Fruit fly (Drosophila melanogaster) whole organism, embryonic: ENCODE measurements around the gene CG44005.

Experiments
- Asciz ChIP-seq: fragments of 200-800 bp; sonication (Bioruptor generic); optimal IDR thresholded peaks from 2 replicates; lab custom pipeline; 2017; ENCODE audit warnings: missing biosample characterization, mild to moderate bottlenecking, missing genetic modification characterization, missing genetic modification reagents
- Awh ChIP-seq: fragments of 200-800 bp; sonication (Bioruptor generic); IDR thresholded peaks from 2 replicates; pipeline ENCODE4, ENCODE4 v1.3.6; 2022; ENCODE audit warnings: missing biosample characterization, missing genetic modification characterization
- CG10979 ChIP-seq: fragments of 200-800 bp; sonication (Bioruptor generic); optimal IDR thresholded peaks from 2 replicates; lab custom pipeline; 2018; ENCODE audit warnings: missing biosample characterization, mild to moderate bottlenecking, missing genetic modification characterization, moderate library complexity
- CG11504 ChIP-seq: fragments of 200-800 bp; sonication (Bioruptor generic); optimal IDR thresholded peaks from 3 replicates; lab custom pipeline; 2019; ENCODE audit warnings: missing biosample characterization, mild to moderate bottlenecking, missing genetic modification characterization, moderate library complexity
- CG13775 ChIP-seq: fragments of 200-800 bp; sonication (Bioruptor generic); optimal IDR thresholded peaks from 3 replicates; lab custom pipeline; 2017; ENCODE audit warnings: missing biosample characterization, mild to moderate bottlenecking, missing genetic modification characterization
- CG13894 ChIP-seq: fragments of 200-800 bp; sonication (Bioruptor generic); optimal IDR thresholded peaks from 3 replicates; lab custom pipeline; 2018; ENCODE audit warnings: missing biosample characterization, mild to moderate bottlenecking, missing genetic modification characterization, moderate library complexity
- CG15479 ChIP-seq: fragments of 200-800 bp; sonication (Bioruptor generic); optimal IDR thresholded peaks from 3 replicates; lab custom pipeline; 2019; ENCODE audit warnings: missing biosample characterization, mild to moderate bottlenecking, missing genetic modification characterization, moderate library complexity
- CG17361 ChIP-seq: fragments of 200-800 bp; sonication (Bioruptor generic); IDR thresholded peaks from 3 replicates; pipeline ENCODE4 v1.3.6; 2022; ENCODE audit warnings: missing biosample characterization, missing genetic modification characterization
- CG17829 ChIP-seq: fragments of 200-800 bp; optimal IDR thresholded peaks from 2 replicates; lab custom pipeline; 2019; ENCODE audit warnings: missing biosample characterization, mild to moderate bottlenecking, missing genetic modification characterization, moderate library complexity
- CG18599 ChIP-seq: fragments of 200-800 bp; sonication (Bioruptor generic); optimal IDR thresholded peaks from 3 replicates; lab custom pipeline; 2017; ENCODE audit warnings: missing biosample characterization, missing genetic modification characterization, mild to moderate bottlenecking, moderate library complexity, missing genetic modification reagents
- CG2678 ChIP-seq: fragments of 200-800 bp; sonication (Bioruptor generic); optimal IDR thresholded peaks from 3 replicates; lab custom pipeline; 2019; ENCODE audit warnings: missing biosample characterization, mild to moderate bottlenecking, missing genetic modification characterization, moderate library complexity
- CG2712 ChIP-seq: fragments of 200-800 bp; optimal IDR thresholded peaks from 3 replicates; lab custom pipeline; 2019; ENCODE audit warnings: missing biosample characterization, mild to moderate bottlenecking, missing genetic modification characterization, moderate library complexity
- CG30020 ChIP-seq: fragments of 200-800 bp; optimal IDR thresholded peaks from 2 replicates; lab custom pipeline; 2019; ENCODE audit warnings: missing biosample characterization, mild to moderate bottlenecking, missing genetic modification characterization, moderate library complexity
- CG3995 ChIP-seq: fragments of 200-800 bp; sonication (Bioruptor generic); optimal IDR thresholded peaks from 3 replicates; lab custom pipeline; 2016; ENCODE audit warnings: missing biosample characterization, missing genetic modification characterization
- CG4328 ChIP-seq: fragments of 200-800 bp; sonication (Bioruptor generic); optimal IDR thresholded peaks from 3 replicates; lab custom pipeline; 2017; ENCODE audit warnings: missing biosample characterization, missing genetic modification reagents, missing genetic modification characterization
- CG6689 ChIP-seq: fragments of 200-800 bp; sonication (Bioruptor generic); IDR thresholded peaks from 2 replicates; pipeline ENCODE4 v1.3.6; 2022; ENCODE audit warnings: missing biosample characterization, missing genetic modification characterization
- CG6854 ChIP-seq: fragments of 200-800 bp; sonication (Bioruptor generic); optimal IDR thresholded peaks from 3 replicates; lab custom pipeline; 2017; ENCODE audit warnings: missing biosample characterization, mild to moderate bottlenecking, missing genetic modification characterization
- CG9437 ChIP-seq: fragments of 200-800 bp; sonication (Bioruptor generic); optimal IDR thresholded peaks from 2 replicates; lab custom pipeline; 2018; ENCODE audit warnings: missing biosample characterization, mild to moderate bottlenecking, missing genetic modification characterization
- CG9727 ChIP-seq: fragments of 200-800 bp; sonication (Bioruptor generic); optimal IDR thresholded peaks from 3 replicates; lab custom pipeline; 2017; ENCODE audit warnings: missing biosample characterization, mild to moderate bottlenecking, missing genetic modification characterization
- Dek ChIP-seq: fragments of 200-800 bp; sonication (Bioruptor generic); optimal IDR thresholded peaks from 3 replicates; lab custom pipeline; 2019; ENCODE audit warnings: missing biosample characterization, mild to moderate bottlenecking, missing genetic modification characterization, moderate library complexity
- E2f1 ChIP-seq: fragments of 200-800 bp; sonication (Bioruptor generic); IDR thresholded peaks from 2 replicates; pipeline ENCODE4 v1.3.6; 2022; ENCODE audit warnings: missing biosample characterization, missing genetic modification characterization
- Fer2 ChIP-seq: fragments of 200-800 bp; sonication (Bioruptor generic); optimal IDR thresholded peaks from 2 replicates; lab custom pipeline; 2018; ENCODE audit warnings: missing biosample characterization, mild to moderate bottlenecking, missing genetic modification characterization, moderate library complexity
- Hey ChIP-seq: fragments of 200-800 bp; sonication (Bioruptor generic); optimal IDR thresholded peaks from 3 replicates; lab custom pipeline; 2018; ENCODE audit warnings: missing biosample characterization, mild to moderate bottlenecking, missing genetic modification characterization
- Nf-YC ChIP-seq: fragments of 200-800 bp; optimal IDR thresholded peaks from 3 replicates; lab custom pipeline; 2019; ENCODE audit warnings: missing biosample characterization, mild to moderate bottlenecking, missing genetic modification characterization, moderate library complexity
- Opbp ChIP-seq: fragments of 200-800 bp; sonication (Bioruptor generic); IDR thresholded peaks from 3 replicates; pipeline ENCODE4 v1.3.6; 2022; ENCODE audit warnings: missing biosample characterization, missing genetic modification characterization; ENCODE audit not compliant: partially characterized antibody
- Poxn ChIP-seq: fragments of 200-800 bp; sonication (Bioruptor generic); IDR thresholded peaks from 2 replicates; pipeline ENCODE4 v1.3.6; 2022; ENCODE audit warnings: missing biosample characterization, missing genetic modification characterization
- Sin3A ChIP-seq: fragments of >200 bp; optimal IDR thresholded peaks from 2 replicates; lab custom pipeline; 2018
- Sox100B ChIP-seq: fragments of 200-800 bp; sonication (Bioruptor generic); optimal IDR thresholded peaks from 3 replicates; lab custom pipeline; 2018; ENCODE audit warnings: missing biosample characterization, mild to moderate bottlenecking, missing genetic modification characterization
- Sox102F ChIP-seq: fragments of 200-800 bp; sonication (Bioruptor generic); optimal IDR thresholded peaks from 2 replicates; lab custom pipeline; 2018; ENCODE audit warnings: missing biosample characterization, mild to moderate bottlenecking, missing genetic modification characterization, moderate library complexity
- Spps ChIP-seq: fragments of 200-800 bp; sonication (Bioruptor generic); optimal IDR thresholded peaks from 2 replicates; lab custom pipeline; 2018; ENCODE audit warnings: missing biosample characterization, mild to moderate bottlenecking, missing genetic modification characterization
- Trl ChIP-seq, 3 experiments: fragments of >200 bp in 2 of 3; fragments of 200-800 bp in 1 of 3; sonication (Bioruptor generic) in 1 of 3; optimal IDR thresholded peaks; 2 replicates in 1 of 3; 3 replicates in 2 of 3; lab custom pipeline; 2016 to 2017; ENCODE audit warnings: missing biosample characterization in 1 of 3, missing genetic modification characterization in 1 of 3
- Xbp1 ChIP-seq: fragments of 200-800 bp; sonication (Bioruptor generic); optimal IDR thresholded peaks from 3 replicates; lab custom pipeline; 2016; ENCODE audit warnings: missing biosample characterization, mild to moderate bottlenecking, missing genetic modification characterization
- amos ChIP-seq: fragments of 200-800 bp; sonication (Bioruptor generic); IDR thresholded peaks from 2 replicates; pipeline ENCODE4 v1.3.6; 2022; ENCODE audit warnings: missing biosample characterization, missing genetic modification characterization; ENCODE audit not compliant: partially characterized antibody
- ash1 ChIP-seq: fragments of 200-800 bp; sonication (Bioruptor generic); optimal IDR thresholded peaks from 2 replicates; lab custom pipeline; 2018; ENCODE audit warnings: missing biosample characterization, mild to moderate bottlenecking, missing genetic modification characterization
- bsh ChIP-seq, 2 experiments: fragments of 200-800 bp; sonication (Bioruptor generic); optimal IDR thresholded peaks; 2 replicates each; lab custom pipeline; 2017 to 2018; ENCODE audit warnings: mild to moderate bottlenecking in 2 of 2, missing biosample characterization in 2 of 2, missing genetic modification characterization in 2 of 2, moderate library complexity in 1 of 2
- dmrt99B ChIP-seq: fragments of 200-800 bp; sonication (Bioruptor generic); optimal IDR thresholded peaks from 2 replicates; lab custom pipeline; 2018; ENCODE audit warnings: missing biosample characterization, mild to moderate bottlenecking, missing genetic modification characterization, moderate library complexity
- en ChIP-seq: fragments of 200-800 bp; sonication (Bioruptor generic); optimal IDR thresholded peaks from 2 replicates; lab custom pipeline; 2016; ENCODE audit warnings: missing biosample characterization, missing genetic modification characterization
- eyg ChIP-seq: fragments of 200-800 bp; sonication (Bioruptor generic); optimal IDR thresholded peaks from 3 replicates; lab custom pipeline; 2016; ENCODE audit warnings: missing biosample characterization, missing genetic modification characterization
- ftz-f1 ChIP-seq: fragments of 200-800 bp; sonication (Bioruptor generic); optimal IDR thresholded peaks from 2 replicates; lab custom pipeline; 2016; ENCODE audit warnings: missing biosample characterization, missing genetic modification characterization
- hb ChIP-seq: fragments of 200-800 bp; sonication (Bioruptor generic); IDR thresholded peaks from 3 replicates; pipeline ENCODE4 v1.3.6; 2022; ENCODE audit warnings: missing biosample characterization, missing genetic modification characterization; ENCODE audit not compliant: partially characterized antibody
- lbe ChIP-seq: fragments of 200-800 bp; sonication (Bioruptor generic); optimal IDR thresholded peaks from 2 replicates; lab custom pipeline; 2016; ENCODE audit warnings: missing biosample characterization, mild to moderate bottlenecking, missing genetic modification characterization
- nom ChIP-seq: fragments of 200-800 bp; sonication (Bioruptor generic); optimal IDR thresholded peaks from 2 replicates; lab custom pipeline; 2017; ENCODE audit warnings: missing biosample characterization, missing genetic modification characterization, mild to moderate bottlenecking, moderate library complexity, missing genetic modification reagents
- rib ChIP-seq: fragments of 200-800 bp; sonication (Bioruptor generic); IDR thresholded peaks from 2 replicates; pipeline ENCODE4 v1.3.6; 2022; ENCODE audit warnings: missing biosample characterization, missing genetic modification characterization
- row ChIP-seq: fragments of 200-800 bp; sonication (Bioruptor generic); IDR thresholded peaks from 3 replicates; pipeline ENCODE4 v1.3.6; 2022; ENCODE audit warnings: missing biosample characterization, missing genetic modification characterization
- scrt ChIP-seq: fragments of 200-800 bp; sonication (Bioruptor generic); optimal IDR thresholded peaks from 2 replicates; lab custom pipeline; 2018; ENCODE audit warnings: missing biosample characterization, mild to moderate bottlenecking, missing genetic modification characterization, moderate library complexity
- sd ChIP-seq: fragments of 200-800 bp; sonication (Bioruptor generic); optimal IDR thresholded peaks from 3 replicates; lab custom pipeline; 2018; ENCODE audit warnings: missing biosample characterization, mild to moderate bottlenecking, missing genetic modification characterization, moderate library complexity
- sens ChIP-seq: fragments of 200-800 bp; sonication (Bioruptor generic); peaks from one replicate; lab custom pipeline; 2016; ENCODE audit warnings: missing biosample characterization, missing genetic modification characterization
- sqz ChIP-seq: fragments of 200-800 bp; sonication (Bioruptor generic); optimal IDR thresholded peaks from 3 replicates; lab custom pipeline; 2018; ENCODE audit warnings: missing biosample characterization, mild to moderate bottlenecking, missing genetic modification characterization
- wor ChIP-seq: fragments of 200-800 bp; sonication (Bioruptor generic); IDR thresholded peaks from 2 replicates; pipeline ENCODE4 v1.3.6; 2022; ENCODE audit warnings: missing biosample characterization, missing genetic modification characterization
- yki ChIP-seq: fragments of >200 bp; optimal IDR thresholded peaks from 3 replicates; lab custom pipeline; 2018

CG44005 gene

DNA sequence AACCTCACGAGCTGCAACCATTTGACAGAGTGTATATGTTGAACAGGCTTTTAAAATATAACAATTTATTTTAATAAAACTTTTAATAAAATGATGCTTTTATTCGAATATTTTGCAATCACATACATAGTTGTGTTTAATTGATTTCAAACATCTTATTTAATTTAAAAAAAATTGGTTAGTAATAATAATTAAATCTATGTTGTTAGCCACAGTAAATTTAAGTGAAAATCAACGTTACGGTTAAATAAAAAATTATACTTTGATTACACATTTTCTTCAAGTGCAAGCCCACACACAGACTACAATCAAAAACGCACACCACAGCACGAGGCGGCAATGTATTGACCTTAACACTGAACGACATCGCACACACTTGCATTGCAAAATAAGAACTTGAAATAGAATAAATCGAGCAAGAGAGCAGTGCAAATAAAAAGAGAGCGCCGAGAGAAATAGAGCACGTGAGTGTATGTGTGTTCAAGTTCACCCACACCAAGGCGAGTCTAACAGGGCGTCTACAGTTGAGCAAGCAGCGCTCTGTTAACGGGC lies 8.9 kb downstream of the CG44005 start (continued):
- peak; percentile 79 for TF ChIP-seq ftz-f1 (GFP tag; lab: Kevin White, UChicago)
- TF ChIP-seq eyg (GFP tag; lab: Kevin White, UChicago) = no peak
- TF ChIP-seq CG10979 = peak; percentile 55
- peak; percentile 69 for TF ChIP-seq lbe (GFP tag; lab: Kevin White, UChicago)
- TF ChIP-seq hb (GFP tag; lab: Robert Waterston, UW) = no peak
- peak; percentile 21 for TF ChIP-seq CG13775 (GFP tag; lab: Kevin White, UChicago)
- TF ChIP-seq CG9727 (GFP tag; lab: Kevin White, UChicago) = peak; percentile 40
- no peak for TF ChIP-seq CG15479
- TF ChIP-seq Hey (tag; lab: Kevin White, UChicago) = no peak
- TF ChIP-seq CG30020 (tag; lab: Kevin White, UChicago) = no peak
- no peak for TF ChIP-seq sqz (GFP tag; lab: Kevin White, UChicago)
- peak; percentile 31 for TF ChIP-seq dmrt99B (tag; lab: Kevin White, UChicago)
- peak; percentile 78 to 84 for TF ChIP-seq Trl (optimal IDR thresholded peaks at IDR 0.05; lab: Kevin White, UChicago)
- TF ChIP-seq Trl (GFP tag; optimal IDR thresholded peaks at IDR 0.05; lab: Kevin White, UChicago) = no peak
- peak; percentile 65 for TF ChIP-seq rib (GFP tag; lab: Robert Waterston, UW)
- peak; percentile 60 for TF ChIP-seq yki (lab: Kevin White, UChicago)
- peak; percentile 49 to 80 for TF ChIP-seq bsh (GFP tag; optimal IDR thresholded peaks at IDR 0.05; lab: Kevin White, UChicago)
- peak; percentile 58 for TF ChIP-seq Spps
- no peak for TF ChIP-seq Awh (GFP tag; lab: Robert Waterston, UW)
- no peak for TF ChIP-seq CG9437 (GFP tag; lab: Kevin White, UChicago)
- TF ChIP-seq CG17829 = peak; percentile 28
- TF ChIP-seq wor (GFP tag; lab: Robert Waterston, UW) = no peak
- no peak for TF ChIP-seq CG4328 (GFP tag; lab: Kevin White, UChicago)
- peak; percentile 57 for TF ChIP-seq CG11504 (tag; lab: Kevin White, UChicago)
- TF ChIP-seq Opbp (GFP tag; lab: Robert Waterston, UW) = no peak
- no peak for TF ChIP-seq CG13894 (tag; lab: Kevin White, UChicago)
- no peak for TF ChIP-seq E2f1
- no peak for TF ChIP-seq CG6854
- TF ChIP-seq Asciz (GFP tag; lab: Kevin White, UChicago) = peak; percentile 0
- TF ChIP-seq CG3995 (GFP tag; lab: Kevin White, UChicago) = no peak
- TF ChIP-seq sens (GFP tag; lab: Kevin White, UChicago) = peak; percentile 65
- no peak for TF ChIP-seq Sin3A (lab: Kevin White, UChicago)
- TF ChIP-seq Poxn (GFP tag; lab: Robert Waterston, UW) = no peak
- TF ChIP-seq Nf-YC (tag; lab: Kevin White, UChicago) = no peak
- TF ChIP-seq Sox102F = peak; percentile 21
- peak; percentile 60 for TF ChIP-seq CG2712 (tag; lab: Kevin White, UChicago)
- no peak for TF ChIP-seq ash1
- peak; percentile 28 for TF ChIP-seq Sox100B (GFP tag; lab: Kevin White, UChicago)
- no peak for TF ChIP-seq Dek (tag; lab: Kevin White, UChicago)
- no peak for TF ChIP-seq Fer2 (tag; lab: Kevin White, UChicago)
- no peak for TF ChIP-seq CG18599 (GFP tag; lab: Kevin White, UChicago)
- peak; percentile 75 for TF ChIP-seq nom (GFP tag; lab: Kevin White, UChicago)
- TF ChIP-seq CG17361 = peak; percentile 62; the same call in 2 of the 3 replicates
- peak; percentile 58 for TF ChIP-seq row (GFP tag; lab: Robert Waterston, UW)
- no peak for TF ChIP-seq scrt (GFP tag; lab: Kevin White, UChicago)
- no peak for TF ChIP-seq amos
- no peak for TF ChIP-seq sd
- TF ChIP-seq Xbp1 (GFP tag; lab: Kevin White, UChicago) = peak; percentile 9
- TF ChIP-seq CG6689 (GFP tag; lab: Robert Waterston, UW) = no peak
- no peak for TF ChIP-seq en
- TF ChIP-seq CG2678 (tag; lab: Kevin White, UChicago) = no peak
